Worm (Caenorhabditis elegans) whole organism, young adult: ENCODE data around the gene str-143.

ENCODE experiments used
- F10E7.11 ChIP-seq: sonication (generic microtip); optimal IDR thresholded peaks from 2 replicates; lab custom pipeline; 2017; ENCODE audit warnings: mild to moderate bottlenecking, missing genetic modification characterization, moderate library complexity, missing compliant biosample characterization
- F55B11.4 ChIP-seq: sonication (generic microtip); optimal IDR thresholded peaks from 2 replicates; lab custom pipeline; 2016; ENCODE audit warnings: missing compliant biosample characterization, missing genetic modification characterization, borderline replicate concordance; ENCODE audit not compliant: insufficient read depth
- F57A8.1 ChIP-seq: fragments of 200-800 bp; sonication (Bioruptor generic); optimal IDR thresholded peaks from 2 replicates; lab custom pipeline; 2018; ENCODE audit warnings: mild to moderate bottlenecking, missing genetic modification characterization, moderate library complexity, missing compliant biosample characterization
- T07F8.4 ChIP-seq: sonication (generic microtip); optimal IDR thresholded peaks from 2 replicates; lab custom pipeline; 2016; ENCODE audit warnings: mild to moderate bottlenecking, missing genetic modification characterization, moderate library complexity, missing compliant biosample characterization
- Y67H2A.10 ChIP-seq: fragments of 200-800 bp; sonication (Bioruptor generic); conservative IDR thresholded peaks from 2 replicates; pipeline ENCODE4 v1.3.6; 2022; ENCODE audit warnings: missing genetic modification reagents, missing genetic modification characterization, missing compliant biosample characterization
- Y95B8A.8 ChIP-seq: fragments of 200-800 bp; sonication (Bioruptor generic); IDR thresholded peaks from 2 replicates; pipeline ENCODE4 v1.3.6; 2022; ENCODE audit warnings: missing genetic modification reagents, missing genetic modification characterization, missing compliant biosample characterization
- aptf-3 ChIP-seq: fragments of 200-800 bp; sonication (Bioruptor generic); IDR thresholded peaks from 2 replicates; pipeline ENCODE4 v1.3.6; 2022; ENCODE audit warnings: missing genetic modification characterization, missing compliant biosample characterization
- ccch-3 ChIP-seq: fragments of 200-800 bp; sonication (Bioruptor generic); optimal IDR thresholded peaks from 2 replicates; lab custom pipeline; 2018; ENCODE audit warnings: mild to moderate bottlenecking, missing genetic modification characterization, missing compliant biosample characterization
- cebp-1 ChIP-seq, 2 experiments: fragments of 200-800 bp in 1 of 2; sonication (Bioruptor generic) in 1 of 2; sonication (generic microtip) in 1 of 2; IDR thresholded peaks in 1 of 2; optimal IDR thresholded peaks in 1 of 2; 2 replicates each; pipeline versions ENCODE4 v1.3.6 to Lab custom; 2017 to 2022; ENCODE audit warnings: missing compliant biosample characterization in 2 of 2, missing genetic modification characterization in 2 of 2, mild to moderate bottlenecking in 1 of 2, missing genetic modification reagents in 1 of 2, moderate library complexity in 1 of 2
- ceh-40 ChIP-seq: fragments of 200-800 bp; sonication (Bioruptor generic); IDR thresholded peaks from 2 replicates; pipeline ENCODE4 v1.3.6; 2022; ENCODE audit warnings: missing genetic modification characterization, missing compliant biosample characterization
- egrh-3 ChIP-seq: fragments of 200-800 bp; sonication (Bioruptor generic); IDR thresholded peaks from 2 replicates; pipeline ENCODE4 v1.3.6; 2022; ENCODE audit warnings: missing genetic modification reagents, missing genetic modification characterization, missing compliant biosample characterization
- ekl-4 ChIP-seq: fragments of 200-800 bp; sonication (Bioruptor generic); IDR thresholded peaks from 2 replicates; pipeline ENCODE4 v1.3.6; 2022; ENCODE audit warnings: missing genetic modification reagents, missing genetic modification characterization, missing compliant biosample characterization
- gei-17 ChIP-seq: fragments of 200-800 bp; sonication (Bioruptor generic); optimal IDR thresholded peaks from 2 replicates; lab custom pipeline; 2018; ENCODE audit warnings: mild to moderate bottlenecking, missing genetic modification characterization, missing compliant biosample characterization
- hmg-1.2 ChIP-seq: fragments of 200-800 bp; sonication (Bioruptor generic); IDR thresholded peaks from 2 replicates; pipeline ENCODE4 v1.3.6; 2022; ENCODE audit warnings: missing genetic modification reagents, missing genetic modification characterization, missing compliant biosample characterization
- hmg-20 ChIP-seq: fragments of 200-800 bp; sonication (Bioruptor generic); IDR thresholded peaks from 2 replicates; pipeline ENCODE4 v1.3.6; 2022; ENCODE audit warnings: missing genetic modification reagents, missing genetic modification characterization, missing compliant biosample characterization
- hrde-1 ChIP-seq: sonication (generic microtip); optimal IDR thresholded peaks from 2 replicates; lab custom pipeline; 2016; ENCODE audit warnings: missing genetic modification characterization, mild to moderate bottlenecking, missing compliant biosample characterization, moderate library complexity, missing genotype, missing genetic modification reagents, borderline replicate concordance
- let-526 ChIP-seq: fragments of 200-800 bp; sonication (Bioruptor generic); IDR thresholded peaks from 2 replicates; pipeline ENCODE4 v1.3.6; 2022; ENCODE audit warnings: missing genetic modification reagents, missing genetic modification characterization, missing compliant biosample characterization
- let-607 ChIP-seq, 2 experiments: fragments of 200-800 bp in 1 of 2; sonication (Bioruptor generic) in 1 of 2; sonication (generic microtip) in 1 of 2; optimal IDR thresholded peaks; 2 replicates each; lab custom pipeline; 2016 to 2018; ENCODE audit warnings: mild to moderate bottlenecking in 2 of 2, missing compliant biosample characterization in 2 of 2, missing genetic modification characterization in 2 of 2, moderate library complexity in 2 of 2, missing genotype in 1 of 2
- lin-26 ChIP-seq: fragments of 200-800 bp; sonication (Bioruptor generic); IDR thresholded peaks from 2 replicates; pipeline ENCODE4 v1.3.6; 2022; ENCODE audit warnings: missing genetic modification reagents, missing genetic modification characterization, missing compliant biosample characterization
- lin-40 ChIP-seq: sonication (generic microtip); optimal IDR thresholded peaks from 2 replicates; lab custom pipeline; 2016; ENCODE audit warnings: missing genetic modification characterization, mild to moderate bottlenecking, missing compliant biosample characterization, missing genotype, missing genetic modification reagents
- lsl-1 ChIP-seq: fragments of 200-800 bp; sonication (Bioruptor generic); optimal IDR thresholded peaks from 2 replicates; lab custom pipeline; 2018; ENCODE audit warnings: mild to moderate bottlenecking, missing genetic modification characterization, moderate library complexity, missing compliant biosample characterization
- madf-8 ChIP-seq: fragments of 200-800 bp; sonication (Bioruptor generic); conservative IDR thresholded peaks from 2 replicates; pipeline ENCODE4 v1.3.6; 2022; ENCODE audit warnings: missing genetic modification reagents, missing genetic modification characterization, missing compliant biosample characterization
- mel-28 ChIP-seq: sonication (generic microtip); optimal IDR thresholded peaks from 2 replicates; lab custom pipeline; 2016; ENCODE audit warnings: borderline replicate concordance, mild to moderate bottlenecking, missing genetic modification characterization, missing compliant biosample characterization
- nfya-1 ChIP-seq: sonication (generic microtip); optimal IDR thresholded peaks from 2 replicates; lab custom pipeline; 2017; ENCODE audit warnings: antibody characterized with exemption, missing compliant biosample characterization, missing genetic modification characterization, borderline replicate concordance; ENCODE audit not compliant: insufficient read depth
- nfya-2 ChIP-seq: fragments of 200-800 bp; sonication (Bioruptor generic); IDR thresholded peaks from 2 replicates; pipeline ENCODE4 v1.3.6; 2022; ENCODE audit warnings: missing genetic modification reagents, missing genetic modification characterization, missing compliant biosample characterization
- nfyb-1 ChIP-seq: fragments of 200-800 bp; sonication (Bioruptor generic); IDR thresholded peaks from 2 replicates; pipeline ENCODE4 v1.3.6; 2022; ENCODE audit warnings: missing genetic modification reagents, missing genetic modification characterization, missing compliant biosample characterization
- rec-8 ChIP-seq, 2 experiments: sonication (generic microtip); optimal IDR thresholded peaks; 2 replicates each; lab custom pipeline; 2016; ENCODE audit warnings: mild to moderate bottlenecking in 2 of 2, missing genetic modification characterization in 2 of 2, missing genetic modification reagents in 2 of 2, missing genotype in 2 of 2, missing biosample characterization in 1 of 2, missing compliant biosample characterization in 1 of 2, moderate library complexity in 1 of 2
- rpc-1 ChIP-seq, 2 experiments: fragments of 150-350 bp in 1 of 2; sonication (generic microtip) in 1 of 2; optimal IDR thresholded peaks; 2 replicates each; lab custom pipeline; 2014 to 2018; ENCODE audit warnings: missing biosample characterization in 1 of 2, missing genetic modification characterization in 1 of 2, missing genetic modification reagents in 1 of 2, missing genotype in 1 of 2
- somi-1 ChIP-seq: fragments of 200-800 bp; sonication (Bioruptor generic); optimal IDR thresholded peaks from 2 replicates; lab custom pipeline; 2018; ENCODE audit warnings: mild to moderate bottlenecking, missing genetic modification characterization, missing compliant biosample characterization
- tbp1 ChIP-seq: fragments of 200-800 bp; sonication (Bioruptor generic); optimal IDR thresholded peaks from 2 replicates; lab custom pipeline; 2018; ENCODE audit warnings: mild to moderate bottlenecking, missing genetic modification characterization, missing compliant biosample characterization
- zim-3 ChIP-seq: sonication (generic microtip); optimal IDR thresholded peaks from 2 replicates; lab custom pipeline; 2017; ENCODE audit warnings: mild to moderate bottlenecking, missing genetic modification characterization, moderate library complexity, missing compliant biosample characterization
- ztf-18 ChIP-seq: sonication (generic microtip); optimal IDR thresholded peaks from 2 replicates; lab custom pipeline; 2016; ENCODE audit warnings: missing genotype, mild to moderate bottlenecking, missing genetic modification characterization, missing compliant biosample characterization
- ztf-26 ChIP-seq: sonication (generic microtip); optimal IDR thresholded peaks from 2 replicates; lab custom pipeline; 2017; ENCODE audit warnings: missing genetic modification characterization, missing compliant biosample characterization
- ztf-3 ChIP-seq: fragments of 200-800 bp; sonication (Bioruptor generic); optimal IDR thresholded peaks from 2 replicates; lab custom pipeline; 2018; ENCODE audit warnings: mild to moderate bottlenecking, missing genetic modification characterization, missing compliant biosample characterization

Gene str-143

DNA sequence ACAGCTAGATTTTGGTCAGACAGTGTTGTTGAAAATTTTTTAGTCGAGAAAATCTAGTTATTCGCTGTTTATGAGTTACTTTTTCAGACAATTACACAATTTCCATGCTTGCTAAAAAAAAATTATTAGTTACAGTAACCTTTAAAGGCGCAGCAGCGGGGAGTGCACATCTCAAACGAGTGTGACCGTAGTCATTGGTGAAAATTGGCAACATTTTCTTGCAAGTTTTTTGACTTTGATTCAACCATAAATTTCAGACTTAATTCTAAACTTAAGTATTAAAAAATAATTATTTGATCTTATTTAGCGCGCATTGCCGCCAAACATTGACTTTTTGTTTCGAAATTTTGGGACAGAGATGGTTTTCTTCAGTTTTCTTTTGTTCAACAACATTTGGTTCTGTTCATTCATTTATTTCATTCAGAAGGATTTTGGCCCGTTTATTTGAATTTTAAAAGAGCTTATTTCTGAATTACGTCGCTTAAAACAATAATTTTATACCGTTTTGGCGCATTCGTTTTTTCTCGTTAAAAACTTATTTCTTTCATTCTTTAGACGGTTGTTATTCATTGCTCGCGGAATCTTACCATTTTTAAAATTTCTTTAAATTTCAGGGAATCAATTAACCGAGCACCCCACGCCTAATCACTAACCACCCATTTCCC lies 40.6 kb downstream of the str-143 start, which contains the start of gene oma-2 (continued):
- TF ChIP-seq F55B11.4 (tag; lab: Kevin White, UChicago) = no peak
- TF ChIP-seq T07F8.4 (tag; lab: Kevin White, UChicago) = no peak
- TF ChIP-seq madf-8 (GFP tag; lab: Robert Waterston, UW) = peak; percentile 95
- TF ChIP-seq, all 124 proteins: peak for 34

DNA sequence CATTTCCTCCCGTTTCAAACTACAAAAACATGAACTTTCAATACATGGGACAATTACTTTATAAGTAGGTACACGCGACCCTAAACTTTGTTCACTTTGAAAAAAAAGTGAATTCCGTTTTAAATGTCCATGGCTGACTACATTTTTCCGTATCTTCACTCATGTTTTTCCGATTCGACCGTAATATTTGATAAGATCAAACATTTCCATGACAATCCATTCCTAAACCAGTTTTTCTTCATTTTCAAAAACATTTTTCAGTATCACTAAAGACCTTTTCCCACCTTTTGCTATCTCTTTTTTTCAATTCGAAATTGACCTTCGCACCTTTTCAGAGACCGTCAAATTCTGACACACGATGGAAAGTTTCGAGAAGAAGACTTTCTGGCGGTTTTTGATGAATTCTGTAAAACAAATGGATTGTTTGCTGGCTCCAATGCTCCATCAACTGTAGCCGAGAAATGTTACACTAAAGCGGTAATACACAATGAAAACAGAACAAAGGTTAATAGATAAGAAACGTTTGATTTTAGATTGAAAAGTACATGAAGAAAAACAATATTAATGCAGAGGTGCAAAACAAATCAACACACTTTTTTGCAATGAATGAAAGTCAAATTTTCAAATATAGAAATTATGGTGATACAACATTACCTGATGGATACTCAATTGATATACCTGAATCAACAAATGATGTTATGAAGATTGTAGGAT lies 42.0 kb downstream of the str-143 start:
- no peak for TF ChIP-seq aptf-3 (GFP tag; lab: Robert Waterston, UW)
- no peak for TF ChIP-seq rpc-1 (optimal IDR thresholded peaks at IDR 0.05; lab: Kevin White, UChicago)
- no peak for TF ChIP-seq rpc-1 (tag; optimal IDR thresholded peaks at IDR 0.05; lab: Kevin White, UChicago)
- no peak for TF ChIP-seq zim-3 (tag; lab: Kevin White, UChicago)
- TF ChIP-seq nfya-2 (GFP tag; lab: Robert Waterston, UW) = no peak
- no peak for TF ChIP-seq ztf-3 (GFP tag; lab: Kevin White, UChicago)
- no peak for TF ChIP-seq nfyb-1 (GFP tag; lab: Robert Waterston, UW)
- TF ChIP-seq Y95B8A.8 = no peak
- no peak for TF ChIP-seq F57A8.1 (GFP tag; lab: Kevin White, UChicago)
- no peak for TF ChIP-seq nfya-1
- no peak for TF ChIP-seq Y67H2A.10 (GFP tag; lab: Robert Waterston, UW)

DNA sequence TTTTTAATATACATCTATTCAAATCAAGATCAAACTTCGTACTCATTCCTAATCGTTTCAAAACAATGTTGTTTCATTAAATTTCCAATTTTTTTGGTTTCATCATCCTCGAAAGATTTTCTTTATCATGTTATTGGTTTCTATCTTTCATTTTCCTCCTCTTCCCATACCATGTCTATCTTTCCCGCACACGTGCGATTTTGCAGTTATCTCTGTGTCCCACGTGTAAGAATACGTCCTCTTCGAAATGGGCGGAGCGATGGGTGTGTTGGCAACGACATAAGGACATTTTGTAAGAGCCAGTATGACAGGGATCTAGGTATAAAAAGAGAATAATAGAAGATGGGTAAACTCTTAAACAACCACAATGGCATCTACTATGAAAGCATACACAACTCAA lies 43.2 kb downstream of the str-143 start, which contains the start of gene F43H9.4:
Gene F43H9.4 (plus strand): TSS at position 366 of the 400 bp plus-strand sequence.
- TF ChIP-seq lin-26 (GFP tag; lab: Robert Waterston, UW) (peak; percentile 11; the same call in 1 of the 2 replicates), cebp-1 (GFP tag; IDR thresholded peaks at IDR 0.05; lab: Robert Waterston, UW) (no peak), cebp-1 (tag; optimal IDR thresholded peaks at IDR 0.05; lab: Kevin White, UChicago) (peak; percentile 55), lin-40 (tag; lab: Kevin White, UChicago) (peak; percentile 20), somi-1 (GFP tag; lab: Kevin White, UChicago) (peak; percentile 71), ztf-26 (peak; percentile 9), gei-17 (GFP tag; lab: Kevin White, UChicago) (no peak), ceh-40 (GFP tag; lab: Robert Waterston, UW) (no peak)

DNA sequence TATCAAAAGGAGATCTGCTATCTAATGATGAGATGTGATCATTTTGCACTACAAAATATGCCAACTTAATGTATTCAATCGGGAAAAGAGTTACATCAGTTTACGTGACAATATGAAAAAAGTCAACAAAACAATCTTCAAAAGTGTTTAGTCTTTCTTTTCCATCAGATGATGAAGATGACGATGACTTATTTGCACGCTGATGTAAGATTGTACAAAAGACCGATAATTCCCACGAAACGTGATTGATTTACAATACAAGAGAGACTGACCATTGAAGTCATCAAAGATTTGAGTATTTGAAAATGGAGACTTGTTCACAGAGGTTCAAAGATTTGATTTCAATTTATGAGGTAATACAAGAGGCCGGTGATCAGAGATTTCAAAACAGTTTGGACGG lies 44.3 kb downstream of the str-143 start:
- TF ChIP-seq let-526 (GFP tag; lab: Robert Waterston, UW) = no peak
- TF ChIP-seq hmg-1.2 (GFP tag; lab: Robert Waterston, UW) = no peak
- TF ChIP-seq mel-28 = no peak
- no peak for TF ChIP-seq hrde-1
- TF ChIP-seq lsl-1 (GFP tag; lab: Kevin White, UChicago) = no peak
- TF ChIP-seq rec-8 (tag; optimal IDR thresholded peaks at IDR 0.05; lab: Kevin White, UChicago) = no peak
- no peak for TF ChIP-seq ekl-4 (GFP tag; lab: Robert Waterston, UW)
- no peak for TF ChIP-seq let-607 (tag; optimal IDR thresholded peaks at IDR 0.05; lab: Kevin White, UChicago)
- TF ChIP-seq tbp1 (GFP tag; lab: Kevin White, UChicago) = no peak
- no peak for TF ChIP-seq ccch-3 (GFP tag; lab: Kevin White, UChicago)
- no peak for TF ChIP-seq F10E7.11 (tag; lab: Kevin White, UChicago)
- no peak for TF ChIP-seq egrh-3 (GFP tag; lab: Robert Waterston, UW)
- TF ChIP-seq ztf-18 (tag; lab: Kevin White, UChicago) = no peak
- no peak for TF ChIP-seq madf-8 (GFP tag; lab: Robert Waterston, UW)
- TF ChIP-seq hmg-20 (GFP tag; lab: Robert Waterston, UW) = no peak
